Fruit fly (Drosophila melanogaster): ENCODE measurements around the gene Cpsf5.

DNA sequence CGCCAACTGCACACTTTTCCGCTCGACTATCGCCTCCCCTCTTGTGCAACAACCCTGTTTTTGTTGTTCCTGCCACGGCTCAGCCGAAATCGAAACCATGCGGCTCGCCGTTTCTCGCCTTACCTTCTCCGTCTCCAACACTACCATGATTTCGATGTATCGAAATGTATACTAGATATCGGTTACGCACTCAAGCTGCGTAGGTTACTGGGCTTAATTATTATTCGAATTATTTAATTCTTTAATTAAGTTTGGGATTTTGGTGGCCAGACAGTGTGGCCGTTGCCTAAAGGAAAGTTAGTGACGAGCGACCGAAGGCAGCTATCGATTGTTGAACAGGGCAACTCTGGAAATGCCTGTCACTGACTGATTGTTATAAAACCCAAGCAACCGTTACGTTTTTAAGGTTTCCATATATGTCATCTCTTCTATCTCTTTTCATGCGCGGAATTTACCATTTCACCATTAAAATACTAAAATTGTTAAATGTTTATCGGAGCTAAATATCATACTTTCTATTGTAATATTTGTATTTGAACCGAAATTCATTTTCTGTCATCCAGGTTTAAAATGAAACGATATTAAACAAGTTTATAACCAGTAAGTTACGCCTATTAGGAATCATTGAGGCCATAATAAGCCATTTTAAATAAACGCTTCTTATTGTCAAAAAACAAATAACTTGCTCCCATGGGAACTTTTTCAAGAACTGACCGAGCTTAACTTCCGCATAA, 8.5 kb upstream of the Cpsf5 start, which contains the start of gene eIF4E1:
- no peak for TF ChIP-seq Hr96 (GFP tag; optimal IDR thresholded peaks at IDR 0.05)
- no peak for TF ChIP-seq CG33017 (tag; optimal IDR thresholded peaks at IDR 0.05)
- no peak for TF ChIP-seq CG5204 (GFP tag; optimal IDR thresholded peaks at IDR 0.05)

Data from whole organism, adult.